Worm (Caenorhabditis elegans) whole organism, L4 larva: ENCODE measurements around the gene C16C4.18.
"Not testable (repeated sequence)": the region's sequence is repeated elsewhere in the genome, so short reads cannot be mapped to it uniquely, and the experiment has no call there.

Source experiments
- F49E8.2 ChIP-seq: sonication (generic microtip); optimal IDR thresholded peaks from 2 replicates; lab custom pipeline; 2016; ENCODE audit warnings: missing compliant biosample characterization, mild to moderate bottlenecking, missing genetic modification characterization, borderline replicate concordance
- ama-1 ChIP-seq: fragments of 150-350 bp; optimal IDR thresholded peaks from 2 replicates; lab custom pipeline; 2014; ENCODE audit warnings: inconsistent platforms, mixed read lengths
- nhr-25 ChIP-seq: sonication (generic microtip); optimal IDR thresholded peaks from 2 replicates; lab custom pipeline; 2017; ENCODE audit warnings: missing genetic modification characterization, mild to moderate bottlenecking, missing compliant biosample characterization, antibody characterized with exemption, moderate library complexity, borderline replicate concordance; ENCODE audit not compliant: insufficient read depth
- snpc-4 ChIP-seq: fragments of 150-350 bp; optimal IDR thresholded peaks from 2 replicates; lab custom pipeline; 2014; ENCODE audit warnings: missing biosample characterization, missing genetic modification characterization

DNA sequence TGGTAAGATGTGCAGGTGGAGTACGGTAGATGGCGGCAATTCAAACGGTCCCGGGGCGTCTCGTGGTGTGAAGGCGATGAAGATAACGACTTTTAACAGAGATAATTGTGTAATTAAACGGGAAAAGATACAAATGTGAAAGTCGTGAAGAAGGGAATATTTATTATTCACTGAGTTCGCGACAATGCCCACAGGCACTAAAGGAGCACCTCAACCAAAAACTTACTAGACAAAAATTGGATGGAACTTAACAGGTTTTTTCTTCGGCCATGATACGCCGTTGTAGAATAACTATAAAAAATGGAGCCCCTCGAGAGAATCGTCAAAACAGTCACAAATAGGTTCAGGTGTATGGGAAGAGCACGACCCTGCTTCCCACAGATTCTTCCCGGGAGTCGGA is 1.2 kb upstream of the C16C4.18 start, which contains the start of gene fbxb-98:
- TF ChIP-seq ama-1 (lab: Kevin White, UChicago); snpc-4 (tag; lab: Kevin White, UChicago); nhr-25 (tag; lab: Kevin White, UChicago); F49E8.2: not testable (repeated sequence)
